Fruit fly (Drosophila melanogaster): ENCODE data around the gene CG14313.
A peak's percentile ranks its signal among the peaks of the same experiment; 100 is the strongest.

CG14313 gene

DNA sequence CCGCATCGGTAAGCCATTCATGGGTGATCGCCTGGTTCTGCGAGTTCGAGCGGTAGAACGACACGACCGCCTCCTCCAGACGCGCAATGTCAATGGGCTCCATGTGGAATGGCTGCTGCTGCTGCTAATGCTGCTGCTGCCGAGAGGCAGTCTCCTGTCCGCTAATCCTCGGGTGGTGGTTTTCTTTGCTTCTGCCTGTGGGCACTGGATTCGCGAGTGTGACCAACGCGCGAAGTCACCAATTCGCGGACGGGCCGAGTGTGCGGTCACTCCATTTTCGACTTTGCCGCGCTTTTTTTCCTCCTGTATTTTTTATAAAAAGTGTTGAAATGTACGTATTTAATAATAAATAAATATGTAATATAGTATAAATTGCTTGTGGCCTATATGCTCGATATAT lies 8.5 kb downstream of the CG14313 start, which contains the start of gene cdm:
Gene cdm (minus strand): TSS at position 236 of the 400 bp plus-strand sequence.
- no peak for TF ChIP-seq toe (GFP tag; optimal IDR thresholded peaks at IDR 0.05)
- TF ChIP-seq bab1 (GFP tag; optimal IDR thresholded peaks at IDR 0.05) = peak; percentile 62
- no peak for TF ChIP-seq CG11617 (GFP tag; optimal IDR thresholded peaks at IDR 0.05)
- no peak for TF ChIP-seq Clk (GFP tag; optimal IDR thresholded peaks at IDR 0.05)
- TF ChIP-seq cic (GFP tag; optimal IDR thresholded peaks at IDR 0.05) = no peak
- no peak for TF ChIP-seq Hr96 (GFP tag; optimal IDR thresholded peaks at IDR 0.05)
- no peak for TF ChIP-seq CG14711 (tag; optimal IDR thresholded peaks at IDR 0.05)

dm6 chr3R:18171983-18172967 lies 19.5 kb downstream of the CG14313 start:
- TF ChIP-seq CG7101 (tag; optimal IDR thresholded peaks at IDR 0.05) = peak; percentile 89
- TF ChIP-seq kay (GFP tag; ENCODE audit: borderline replicate concordance) = no peak
- TF ChIP-seq cnc (optimal IDR thresholded peaks at IDR 0.05) = no peak
- TF ChIP-seq CG33017 (tag; optimal IDR thresholded peaks at IDR 0.05) = peak; percentile 91
- peak; percentile 35 for TF ChIP-seq ovo (GFP tag; optimal IDR thresholded peaks at IDR 0.05)
- TF ChIP-seq CG12768 (GFP tag; optimal IDR thresholded peaks at IDR 0.05) = peak; percentile 89
- peak; percentile 79 for TF ChIP-seq Hr96 (GFP tag; optimal IDR thresholded peaks at IDR 0.05)
- peak; percentile 54 for TF ChIP-seq bab1 (GFP tag; optimal IDR thresholded peaks at IDR 0.05)
- TF ChIP-seq toe (GFP tag; optimal IDR thresholded peaks at IDR 0.05) = peak; percentile 91
- TF ChIP-seq Crg-1 (GFP tag; optimal IDR thresholded peaks at IDR 0.05) = peak; percentile 44
- peak; percentile 55 for TF ChIP-seq CG1620 (GFP tag; optimal IDR thresholded peaks at IDR 0.05)
- TF ChIP-seq Mnt (GFP tag; optimal IDR thresholded peaks at IDR 0.05) = peak; percentile 46
- TF ChIP-seq pad (GFP tag; optimal IDR thresholded peaks at IDR 0.05) = peak; percentile 69
- TF ChIP-seq CG11617 (GFP tag; optimal IDR thresholded peaks at IDR 0.05) = peak; percentile 91
- TF ChIP-seq tj (GFP tag; optimal IDR thresholded peaks at IDR 0.05) = peak; percentile 60
- TF ChIP-seq cic (GFP tag; optimal IDR thresholded peaks at IDR 0.05) = peak; percentile 70
- TF ChIP-seq Clk (GFP tag; optimal IDR thresholded peaks at IDR 0.05) = peak; percentile 78
- peak; percentile 74 for TF ChIP-seq CG14711 (tag; optimal IDR thresholded peaks at IDR 0.05)
- peak; percentile 88 for TF ChIP-seq CG5204 (GFP tag; optimal IDR thresholded peaks at IDR 0.05)
- peak; percentile 91 for TF ChIP-seq CG7045 (GFP tag; optimal IDR thresholded peaks at IDR 0.05)

- TF ChIP-seq pad (GFP tag; optimal IDR thresholded peaks at IDR 0.05) (peak; percentile 97), CG7101 (tag; optimal IDR thresholded peaks at IDR 0.05) (peak; percentile 14), Mnt (GFP tag; optimal IDR thresholded peaks at IDR 0.05) (peak; percentile 27), cic (GFP tag; optimal IDR thresholded peaks at IDR 0.05) (peak; percentile 42), tj (GFP tag; optimal IDR thresholded peaks at IDR 0.05) (no peak), toe (GFP tag; optimal IDR thresholded peaks at IDR 0.05) (no peak), CG14711 (tag; optimal IDR thresholded peaks at IDR 0.05) (peak; percentile 32), ovo (GFP tag; optimal IDR thresholded peaks at IDR 0.05) (peak; percentile 86), Crg-1 (GFP tag; optimal IDR thresholded peaks at IDR 0.05) (no peak), CG11617 (GFP tag; optimal IDR thresholded peaks at IDR 0.05) (peak; percentile 2)
Observed at dm6 chr3R:18169982-18170531, 21.7 kb downstream of the CG14313 start.

dm6 chr3R:18168929-18169350 lies 22.8 kb downstream of the CG14313 start:
- peak; percentile 47 for TF ChIP-seq ovo (GFP tag; optimal IDR thresholded peaks at IDR 0.05)
- TF ChIP-seq kay (GFP tag; ENCODE audit: borderline replicate concordance) = no peak
- TF ChIP-seq Crg-1 (GFP tag; optimal IDR thresholded peaks at IDR 0.05) = no peak
- TF ChIP-seq cic (GFP tag; optimal IDR thresholded peaks at IDR 0.05) = peak; percentile 47
- peak; percentile 6 for TF ChIP-seq Hr96 (GFP tag; optimal IDR thresholded peaks at IDR 0.05)
- TF ChIP-seq CG33017 (tag; optimal IDR thresholded peaks at IDR 0.05) = peak; percentile 42
- peak; percentile 54 for TF ChIP-seq CG7045 (GFP tag; optimal IDR thresholded peaks at IDR 0.05)
- peak; percentile 61 for TF ChIP-seq CG12768 (GFP tag; optimal IDR thresholded peaks at IDR 0.05)
- no peak for TF ChIP-seq CG7101 (tag; optimal IDR thresholded peaks at IDR 0.05)

DNA sequence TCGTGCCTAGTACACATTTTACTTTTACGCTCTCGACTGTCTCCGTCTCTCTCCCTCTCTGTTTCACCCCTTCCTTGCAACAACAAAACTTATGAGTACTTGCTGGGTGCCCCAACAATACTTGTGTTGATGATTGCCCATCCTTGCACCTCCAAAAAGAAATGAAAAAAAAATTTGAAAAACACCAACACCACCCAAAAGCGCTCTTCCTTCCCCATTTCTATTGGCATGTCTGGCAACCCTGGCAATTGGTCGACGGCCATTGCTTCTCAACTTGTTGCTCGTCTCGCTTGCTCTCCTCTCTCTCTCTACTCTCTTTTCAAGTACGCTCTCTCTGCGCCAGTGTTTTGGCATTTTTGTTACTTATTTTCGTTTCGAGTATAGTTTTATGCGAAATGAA lies 23.4 kb downstream of the CG14313 start:
- peak; percentile 37 for TF ChIP-seq toe (GFP tag; optimal IDR thresholded peaks at IDR 0.05)
- TF ChIP-seq CG33017 (tag; optimal IDR thresholded peaks at IDR 0.05) = peak; percentile 25
- TF ChIP-seq pad (GFP tag; optimal IDR thresholded peaks at IDR 0.05) = peak; percentile 17
- TF ChIP-seq CG11617 (GFP tag; optimal IDR thresholded peaks at IDR 0.05) = peak; percentile 13
- TF ChIP-seq CG7101 (tag; optimal IDR thresholded peaks at IDR 0.05) = peak; percentile 73
- peak; percentile 66 for TF ChIP-seq Clk (GFP tag; optimal IDR thresholded peaks at IDR 0.05)
- TF ChIP-seq CG14711 (tag; optimal IDR thresholded peaks at IDR 0.05) = peak; percentile 89
- peak; percentile 65 for TF ChIP-seq CG7045 (GFP tag; optimal IDR thresholded peaks at IDR 0.05)
- TF ChIP-seq cic (GFP tag; optimal IDR thresholded peaks at IDR 0.05) = peak; percentile 22
- peak; percentile 37 for TF ChIP-seq bab1 (GFP tag; optimal IDR thresholded peaks at IDR 0.05)
- TF ChIP-seq CG5204 (GFP tag; optimal IDR thresholded peaks at IDR 0.05) = no peak
- TF ChIP-seq Mnt (GFP tag; optimal IDR thresholded peaks at IDR 0.05) = no peak
- TF ChIP-seq CG12768 (GFP tag; optimal IDR thresholded peaks at IDR 0.05) = peak; percentile 82
- TF ChIP-seq Crg-1 (GFP tag; optimal IDR thresholded peaks at IDR 0.05) = no peak
